Fruit fly (Drosophila melanogaster): ENCODE measurements around the gene Myt1.
A peak's percentile ranks its signal among the peaks of the same experiment; 100 is the strongest.

Gene Myt1

DNA sequence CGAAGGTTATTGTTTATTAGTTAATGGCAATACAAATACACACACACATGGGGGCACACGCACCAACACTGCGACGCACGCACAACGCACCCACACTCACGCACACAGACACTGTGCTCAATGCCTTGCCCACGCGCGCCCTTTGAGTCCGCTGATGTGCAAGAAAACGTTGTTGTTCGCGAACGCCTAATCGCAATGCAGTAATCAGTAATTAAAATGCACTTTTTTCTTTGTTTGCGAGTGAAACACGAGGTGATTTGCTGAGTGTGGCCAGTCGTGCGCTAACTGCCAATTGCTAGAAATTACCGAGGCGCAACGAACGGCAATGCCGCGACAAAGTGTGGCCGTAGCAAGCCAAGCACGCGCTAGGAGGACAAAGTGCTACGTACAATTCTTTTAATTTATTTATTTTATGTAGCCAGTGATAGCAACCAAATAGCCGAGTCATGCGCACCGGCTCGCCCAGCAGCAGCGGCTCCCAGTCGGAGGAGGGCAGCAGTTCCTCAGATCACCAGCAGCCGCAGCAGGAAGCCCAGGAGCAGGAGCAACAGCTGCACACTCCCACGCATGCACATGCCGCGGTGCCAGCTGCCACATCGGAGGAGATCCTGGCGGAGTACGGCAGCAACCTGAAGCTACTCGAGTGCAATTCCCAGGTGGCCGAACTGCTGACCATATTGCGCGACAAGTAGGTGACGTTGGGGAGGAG, 31.4 kb upstream of the Myt1 start, which contains the start of the genes S6k and kri (continued):
- peak; percentile 25 for TF ChIP-seq CG10209 (GFP tag; optimal IDR thresholded peaks at IDR 0.05)
- no peak for TF ChIP-seq bbx (GFP tag; IDR thresholded peaks at IDR 0.05; ENCODE audit: partially characterized antibody)
- peak; percentile 35 for TF ChIP-seq mirr (GFP tag; optimal IDR thresholded peaks at IDR 0.05)
- TF ChIP-seq CG14014 (GFP tag; IDR thresholded peaks at IDR 0.05), result no peak
- TF ChIP-seq CG8765 (GFP tag; IDR thresholded peaks at IDR 0.05), result peak; percentile 13; the same call in 1 of the 2 replicates
- TF ChIP-seq kah (GFP tag; optimal IDR thresholded peaks at IDR 0.05), result no peak
- TF ChIP-seq grau (tag; optimal IDR thresholded peaks at IDR 0.05), result peak; percentile 19
- peak; percentile 27 for TF ChIP-seq CG2116 (GFP tag; optimal IDR thresholded peaks at IDR 0.05)
- TF ChIP-seq Ets97D (GFP tag; optimal IDR thresholded peaks at IDR 0.05), result peak; percentile 57
- TF ChIP-seq D19A (tag; optimal IDR thresholded peaks at IDR 0.05), result no peak
- TF ChIP-seq Pdp1 (GFP tag; optimal IDR thresholded peaks at IDR 0.05), result peak in 1 of 2 experiments; percentile 53
- peak; percentile 93 for TF ChIP-seq cg (GFP tag; optimal IDR thresholded peaks at IDR 0.05)
- TF ChIP-seq CG13894 (tag; optimal IDR thresholded peaks at IDR 0.05), result peak; percentile 42
- TF ChIP-seq ewg (GFP tag; optimal IDR thresholded peaks at IDR 0.05), result peak; percentile 76
- peak; percentile 68 for TF ChIP-seq CG12659 (GFP tag; optimal IDR thresholded peaks at IDR 0.05)
- peak; percentile 32 for TF ChIP-seq Meics (GFP tag; optimal IDR thresholded peaks at IDR 0.05)
- peak; percentile 17 for TF ChIP-seq nau (GFP tag; optimal IDR thresholded peaks at IDR 0.05)
- TF ChIP-seq Ssrp (tag; optimal IDR thresholded peaks at IDR 0.05), result no peak
- TF ChIP-seq sna (GFP tag; IDR thresholded peaks at IDR 0.05; ENCODE audit: partially characterized antibody), result no peak
- TF ChIP-seq CG4617 (GFP tag; optimal IDR thresholded peaks at IDR 0.05; ENCODE audit: borderline replicate concordance), result peak; percentile 98
- TF ChIP-seq CG42726 (GFP tag; IDR thresholded peaks at IDR 0.05; ENCODE audit: partially characterized antibody), result 0 out of 2 replicates have a peak, but pooled peaks have one; percentile 15
- peak; percentile 37 for TF ChIP-seq phol (tag; optimal IDR thresholded peaks at IDR 0.05)
- peak; percentile 14 for TF ChIP-seq CG9727 (GFP tag; optimal IDR thresholded peaks at IDR 0.05)
- TF ChIP-seq E2f2 (GFP tag; IDR thresholded peaks at IDR 0.05), result peak; percentile 24; the same call in 1 of the 2 replicates
- peak; percentile 46 for TF ChIP-seq CG17912 (GFP tag; optimal IDR thresholded peaks at IDR 0.05)
- TF ChIP-seq gfzf (GFP tag; optimal IDR thresholded peaks at IDR 0.05), result peak; percentile 95
- TF ChIP-seq tna (GFP tag; IDR thresholded peaks at IDR 0.05; ENCODE audit: partially characterized antibody), result no peak
- TF ChIP-seq exex (tag; optimal IDR thresholded peaks at IDR 0.05), result peak; percentile 65
- 0 out of 2 replicates have a peak, but pooled peaks have one; percentile 16 for TF ChIP-seq Xrp1 (GFP tag; IDR thresholded peaks at IDR 0.05)
- peak; percentile 68 for TF ChIP-seq CG12769 (tag; optimal IDR thresholded peaks at IDR 0.05)
- TF ChIP-seq CG17361 (GFP tag; IDR thresholded peaks at IDR 0.05), result 0 out of 3 replicates have a peak, but pooled peaks have one; percentile 27
- TF ChIP-seq Sin3A (optimal IDR thresholded peaks at IDR 0.05), result peak; percentile 66
- TF ChIP-seq CG1603 (tag; optimal IDR thresholded peaks at IDR 0.05), result peak; percentile 82
- peak; percentile 30 for TF ChIP-seq gro (GFP tag; optimal IDR thresholded peaks at IDR 0.05)
- peak; percentile 82 for TF ChIP-seq HmgZ (tag; optimal IDR thresholded peaks at IDR 0.05)
- no peak for TF ChIP-seq CG15479 (GFP tag; optimal IDR thresholded peaks at IDR 0.05)
- no peak for TF ChIP-seq CG8359 (GFP tag; optimal IDR thresholded peaks at IDR 0.05; ENCODE audit: borderline replicate concordance)
- TF ChIP-seq CG15269 (tag; optimal IDR thresholded peaks at IDR 0.05), result peak; percentile 17
- peak; percentile 47 for TF ChIP-seq CG10267 (tag; optimal IDR thresholded peaks at IDR 0.05)
- TF ChIP-seq CG4282 (GFP tag; optimal IDR thresholded peaks at IDR 0.05), result peak; percentile 9
- TF ChIP-seq vfl (GFP tag; optimal IDR thresholded peaks at IDR 0.05), result no peak
- TF ChIP-seq BEAF-32 (GFP tag; optimal IDR thresholded peaks at IDR 0.05), result peak; percentile 54
- peak; percentile 42 for TF ChIP-seq Vsx1 (GFP tag; optimal IDR thresholded peaks at IDR 0.05)
- TF ChIP-seq tgo (GFP tag; IDR thresholded peaks at IDR 0.05), result no peak
- TF ChIP-seq CG7556 (GFP tag; optimal IDR thresholded peaks at IDR 0.05), result peak; percentile 4
- TF ChIP-seq CG13296 (GFP tag; optimal IDR thresholded peaks at IDR 0.05), result peak; percentile 14
- TF ChIP-seq CG12391 (tag; optimal IDR thresholded peaks at IDR 0.05), result peak; percentile 12

Measured in whole organism, embryonic.